Worm (Caenorhabditis elegans): ENCODE measurements around the gene F14D2.8.

- peak; percentile 56 for TF ChIP-seq nhr-19 (GFP tag; conservative IDR thresholded peaks at IDR 0.05)
- TF ChIP-seq dpl-1 (GFP tag; optimal IDR thresholded peaks at IDR 0.05): no peak
- no peak for TF ChIP-seq lin-13 (GFP tag; optimal IDR thresholded peaks at IDR 0.05)
- peak in 1 of 6 experiments; percentile 4 for TF ChIP-seq elt-3 (tag; optimal IDR thresholded peaks at IDR 0.05)
- TF ChIP-seq nhr-90 (tag; optimal IDR thresholded peaks at IDR 0.05; ENCODE audit: poor library complexity): no peak
These were observed 46.1 kb downstream of the F14D2.8 start for ce11 chrII:3303582-3303981.
